Fruit fly (Drosophila melanogaster): ENCODE data around the gene CG32212.
"Not testable (repeated sequence)": the region's sequence is repeated elsewhere in the genome, so short reads cannot be mapped to it uniquely, and the experiment has no call there.

DNA sequence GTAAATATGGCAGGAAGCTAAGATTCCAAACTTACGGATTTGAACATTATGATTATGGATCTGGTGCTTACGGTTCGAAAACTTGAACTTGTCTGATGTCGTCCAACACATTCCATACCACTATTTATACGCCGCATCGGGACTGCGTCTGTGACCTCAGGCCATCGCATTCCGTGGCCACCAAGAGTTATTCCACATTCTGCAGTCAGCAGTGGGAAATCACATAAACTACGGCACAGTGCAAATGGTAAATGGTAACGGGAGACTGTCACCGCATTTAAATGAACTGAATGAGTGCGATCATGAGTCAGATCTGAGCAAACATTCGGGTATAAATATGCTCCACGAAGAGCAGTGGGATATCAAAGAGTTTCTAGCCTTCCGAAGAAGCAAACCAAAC is 11.9 kb upstream of the CG32212 start, which contains the start of the genes CG18294 and CG32213:
- not testable (repeated sequence) for TF ChIP-seq jim (GFP tag; optimal IDR thresholded peaks at IDR 0.05); pan (optimal IDR thresholded peaks at IDR 0.05); Jra (GFP tag; optimal IDR thresholded peaks at IDR 0.05)
